Fruit fly (Drosophila melanogaster) whole organism, embryonic: Measurements from ENCODE around the gene CG42258.

Experiments used
- CG10209 ChIP-seq: fragments of 200-800 bp; sonication (Bioruptor generic); optimal IDR thresholded peaks from 3 replicates; lab custom pipeline; 2017; ENCODE audit warnings: missing biosample characterization, mild to moderate bottlenecking, missing genetic modification characterization, missing genetic modification reagents
- CG1024 ChIP-seq: fragments of 200-800 bp; sonication (Bioruptor generic); IDR thresholded peaks from 2 replicates; pipeline ENCODE4 v1.3.6; 2022; ENCODE audit warnings: missing biosample characterization, missing genetic modification characterization
- CG10267 ChIP-seq: fragments of 200-800 bp; sonication (Bioruptor generic); optimal IDR thresholded peaks from 2 replicates; lab custom pipeline; 2018; ENCODE audit warnings: missing biosample characterization, mild to moderate bottlenecking, missing genetic modification characterization, moderate library complexity
- CG10274 ChIP-seq: fragments of 200-800 bp; sonication (Bioruptor generic); optimal IDR thresholded peaks from 3 replicates; lab custom pipeline; 2017; ENCODE audit warnings: missing biosample characterization, mild to moderate bottlenecking, missing genetic modification characterization
- CG1233 ChIP-seq: fragments of 200-800 bp; sonication (Bioruptor generic); optimal IDR thresholded peaks from 4 replicates; lab custom pipeline; 2018; ENCODE audit warnings: missing biosample characterization, mild to moderate bottlenecking, missing genetic modification characterization
- CG12942 ChIP-seq: fragments of 200-800 bp; sonication (Bioruptor generic); optimal IDR thresholded peaks from 3 replicates; lab custom pipeline; 2016; ENCODE audit warnings: missing biosample characterization, missing genetic modification characterization
- CG13123 ChIP-seq: fragments of 200-800 bp; sonication (Bioruptor generic); optimal IDR thresholded peaks from 2 replicates; lab custom pipeline; 2016; ENCODE audit warnings: missing biosample characterization, missing genetic modification characterization
- CG14014 ChIP-seq: fragments of 200-800 bp; sonication (Bioruptor generic); IDR thresholded peaks from 2 replicates; pipeline ENCODE4 v1.3.6; 2022; ENCODE audit warnings: missing biosample characterization, missing genetic modification characterization
- CG14667 ChIP-seq: fragments of 200-800 bp; sonication (Bioruptor generic); IDR thresholded peaks from 2 replicates; pipeline ENCODE4 v1.3.6; 2022; ENCODE audit warnings: missing biosample characterization, missing genetic modification characterization
- CG1529 ChIP-seq: fragments of 200-800 bp; sonication (Bioruptor generic); optimal IDR thresholded peaks from 3 replicates; lab custom pipeline; 2018; ENCODE audit warnings: missing biosample characterization, missing genetic modification characterization
- CG15601 ChIP-seq: fragments of 200-800 bp; sonication (Bioruptor generic); optimal IDR thresholded peaks from 3 replicates; lab custom pipeline; 2019; ENCODE audit warnings: missing biosample characterization, mild to moderate bottlenecking, missing genetic modification characterization, moderate library complexity
- CG1647 ChIP-seq: fragments of 200-800 bp; sonication (Bioruptor generic); optimal IDR thresholded peaks from 3 replicates; lab custom pipeline; 2016; ENCODE audit warnings: missing biosample characterization, missing genetic modification characterization
- CG16863 ChIP-seq: fragments of 200-800 bp; sonication (Bioruptor generic); optimal IDR thresholded peaks from 3 replicates; lab custom pipeline; 2016; ENCODE audit warnings: missing biosample characterization, missing genetic modification characterization
- CG17568 ChIP-seq: fragments of 200-800 bp; sonication (Bioruptor generic); optimal IDR thresholded peaks from 2 replicates; lab custom pipeline; 2018; ENCODE audit warnings: missing biosample characterization, mild to moderate bottlenecking, missing genetic modification characterization, moderate library complexity
- CG17912 ChIP-seq: fragments of 200-800 bp; sonication (Bioruptor generic); optimal IDR thresholded peaks from 2 replicates; lab custom pipeline; 2018; ENCODE audit warnings: missing biosample characterization, mild to moderate bottlenecking, missing genetic modification characterization
- CG18619 ChIP-seq: fragments of 200-800 bp; sonication (Bioruptor generic); optimal IDR thresholded peaks from 3 replicates; lab custom pipeline; 2017; ENCODE audit warnings: missing biosample characterization, mild to moderate bottlenecking, missing genetic modification characterization
- CG2678 ChIP-seq: fragments of 200-800 bp; sonication (Bioruptor generic); optimal IDR thresholded peaks from 3 replicates; lab custom pipeline; 2019; ENCODE audit warnings: missing biosample characterization, mild to moderate bottlenecking, missing genetic modification characterization, moderate library complexity
- CG4617 ChIP-seq: fragments of 200-800 bp; sonication (Bioruptor generic); optimal IDR thresholded peaks from 3 replicates; lab custom pipeline; 2016; ENCODE audit warnings: missing biosample characterization, missing genetic modification characterization, borderline replicate concordance
- CG4854 ChIP-seq: fragments of 200-800 bp; sonication (Bioruptor generic); optimal IDR thresholded peaks from 2 replicates; lab custom pipeline; 2016; ENCODE audit warnings: missing biosample characterization, missing genetic modification characterization, inconsistent platforms
- CG5180 ChIP-seq: fragments of 200-800 bp; sonication (Bioruptor generic); optimal IDR thresholded peaks from 3 replicates; lab custom pipeline; 2017; ENCODE audit warnings: missing biosample characterization, missing genetic modification characterization, mild to moderate bottlenecking, moderate library complexity, missing genetic modification reagents
- CG6689 ChIP-seq: fragments of 200-800 bp; sonication (Bioruptor generic); IDR thresholded peaks from 2 replicates; pipeline ENCODE4 v1.3.6; 2022; ENCODE audit warnings: missing biosample characterization, missing genetic modification characterization
- CG8944 ChIP-seq: fragments of 200-800 bp; sonication (Bioruptor generic); optimal IDR thresholded peaks from 3 replicates; lab custom pipeline; 2016; ENCODE audit warnings: missing biosample characterization, missing genetic modification characterization
- CG9817 ChIP-seq: fragments of 200-800 bp; sonication (Bioruptor generic); optimal IDR thresholded peaks from 2 replicates; lab custom pipeline; 2018; ENCODE audit warnings: missing biosample characterization, mild to moderate bottlenecking, missing genetic modification characterization, moderate library complexity
- Chrac-16 ChIP-seq: fragments of 200-800 bp; sonication (Bioruptor generic); optimal IDR thresholded peaks from 3 replicates; lab custom pipeline; 2016; ENCODE audit warnings: missing biosample characterization, missing genetic modification characterization
- CoRest ChIP-seq: fragments of 200-800 bp; sonication (Bioruptor generic); optimal IDR thresholded peaks from 3 replicates; lab custom pipeline; 2018; ENCODE audit warnings: missing biosample characterization, mild to moderate bottlenecking, missing genetic modification characterization, moderate library complexity
- D19B ChIP-seq: fragments of 200-800 bp; sonication (Bioruptor generic); optimal IDR thresholded peaks from 2 replicates; lab custom pipeline; 2017; ENCODE audit warnings: missing biosample characterization, mild to moderate bottlenecking, missing genetic modification characterization
- Dip3 ChIP-seq: fragments of 200-800 bp; sonication (Bioruptor generic); optimal IDR thresholded peaks from 3 replicates; lab custom pipeline; 2016; ENCODE audit warnings: missing biosample characterization, missing genetic modification characterization
- ERR ChIP-seq: fragments of 200-800 bp; sonication (Bioruptor generic); optimal IDR thresholded peaks from 2 replicates; lab custom pipeline; 2016; ENCODE audit warnings: missing biosample characterization, missing genetic modification characterization
- Elba2 ChIP-seq: fragments of 200-800 bp; sonication (Bioruptor generic); optimal IDR thresholded peaks from 3 replicates; lab custom pipeline; 2016; ENCODE audit warnings: missing biosample characterization, missing genetic modification characterization
- Gsc ChIP-seq: fragments of 200-800 bp; sonication (Bioruptor generic); IDR thresholded peaks from 2 replicates; pipeline ENCODE4 v1.3.6; 2022; ENCODE audit warnings: missing biosample characterization, missing genetic modification characterization
- Lpt ChIP-seq: fragments of >200 bp; optimal IDR thresholded peaks from 2 replicates; lab custom pipeline; 2018; ENCODE audit warnings: missing biosample characterization, missing genetic modification characterization
- MBD-R2 ChIP-seq: fragments of 200-800 bp; sonication (Bioruptor generic); IDR thresholded peaks from 2 replicates; pipeline ENCODE4 v1.3.6; 2022; ENCODE audit warnings: missing biosample characterization, missing genetic modification characterization
- Oaz ChIP-seq: fragments of 200-800 bp; sonication (Bioruptor generic); IDR thresholded peaks from 2 replicates; pipeline ENCODE4 v1.3.6; 2022; ENCODE audit warnings: missing biosample characterization, missing genetic modification characterization
- Six4 ChIP-seq: fragments of 200-800 bp; sonication (Bioruptor generic); optimal IDR thresholded peaks from 2 replicates; lab custom pipeline; 2016; ENCODE audit warnings: missing biosample characterization, missing genetic modification characterization
- Ssrp ChIP-seq: fragments of 200-800 bp; sonication (Bioruptor generic); optimal IDR thresholded peaks from 2 replicates; lab custom pipeline; 2018; ENCODE audit warnings: missing biosample characterization, mild to moderate bottlenecking, missing genetic modification characterization, moderate library complexity
- ac ChIP-seq: fragments of 200-800 bp; sonication (Bioruptor generic); optimal IDR thresholded peaks from 3 replicates; lab custom pipeline; 2017; ENCODE audit warnings: missing biosample characterization, mild to moderate bottlenecking, missing genetic modification characterization
- az2 ChIP-seq: fragments of 200-800 bp; sonication (Bioruptor generic); optimal IDR thresholded peaks from 3 replicates; lab custom pipeline; 2016; ENCODE audit warnings: missing biosample characterization, missing genetic modification characterization
- bigmax ChIP-seq: fragments of 200-800 bp; sonication (Bioruptor generic); optimal IDR thresholded peaks from 2 replicates; lab custom pipeline; 2018; ENCODE audit warnings: missing biosample characterization, mild to moderate bottlenecking, missing genetic modification characterization
- dimm ChIP-seq: fragments of 200-800 bp; sonication (Bioruptor generic); IDR thresholded peaks from 2 replicates; pipeline ENCODE4 v1.3.6; 2022; ENCODE audit warnings: missing biosample characterization, missing genetic modification characterization
- esg ChIP-seq: fragments of 200-800 bp; sonication (Bioruptor generic); conservative IDR thresholded peaks from 2 replicates; pipeline ENCODE4 v1.3.6; 2022; ENCODE audit warnings: missing biosample characterization, missing genetic modification characterization
- eve ChIP-seq, 2 experiments: fragments of >200 bp; optimal IDR thresholded peaks; 2 replicates each; lab custom pipeline; 2017; ENCODE audit warnings: missing biosample characterization in 2 of 2, missing genetic modification characterization in 2 of 2
- jumu ChIP-seq: fragments of 200-800 bp; sonication (Bioruptor generic); optimal IDR thresholded peaks from 3 replicates; lab custom pipeline; 2016; ENCODE audit warnings: missing biosample characterization, missing genetic modification characterization
- kay ChIP-seq: fragments of 200-800 bp; sonication (Bioruptor generic); optimal IDR thresholded peaks from 2 replicates; lab custom pipeline; 2016; ENCODE audit warnings: missing biosample characterization, missing genetic modification characterization
- nmo ChIP-seq: fragments of 200-800 bp; sonication (Bioruptor generic); optimal IDR thresholded peaks from 2 replicates; lab custom pipeline; 2018; ENCODE audit warnings: missing biosample characterization, mild to moderate bottlenecking, missing genetic modification characterization, moderate library complexity
- onecut ChIP-seq: fragments of 200-800 bp; sonication (Bioruptor generic); IDR thresholded peaks from 2 replicates; pipeline ENCODE4 v1.3.6; 2022; ENCODE audit warnings: missing biosample characterization, missing genetic modification characterization
- peb ChIP-seq: fragments of 200-800 bp; sonication (Bioruptor generic); IDR thresholded peaks from 2 replicates; pipeline ENCODE4 v1.3.6; 2022; ENCODE audit warnings: missing biosample characterization, missing genetic modification characterization
- phol ChIP-seq: fragments of 200-800 bp; sonication (Bioruptor generic); optimal IDR thresholded peaks from 3 replicates; lab custom pipeline; 2018; ENCODE audit warnings: missing biosample characterization, mild to moderate bottlenecking, missing genetic modification characterization, moderate library complexity
- pzg ChIP-seq: fragments of 200-800 bp; sonication (Bioruptor generic); optimal IDR thresholded peaks from 3 replicates; lab custom pipeline; 2018; ENCODE audit warnings: missing biosample characterization, mild to moderate bottlenecking, missing genetic modification characterization, moderate library complexity
- repo ChIP-seq: fragments of 200-800 bp; sonication (Bioruptor generic); optimal IDR thresholded peaks from 2 replicates; lab custom pipeline; 2016; ENCODE audit warnings: missing biosample characterization, missing genetic modification characterization
- sens ChIP-seq: fragments of 200-800 bp; sonication (Bioruptor generic); peaks from one replicate; lab custom pipeline; 2016; ENCODE audit warnings: missing biosample characterization, missing genetic modification characterization
- vnd ChIP-seq: fragments of 200-800 bp; sonication (Bioruptor generic); IDR thresholded peaks from 3 replicates; pipeline ENCODE4 v1.3.6; 2022; ENCODE audit warnings: missing biosample characterization, missing genetic modification characterization; ENCODE audit not compliant: partially characterized antibody

CG42258 gene

dm6 chrX:12469778-12470177, 6.5 kb downstream of the CG42258 start (continued):
- peak; percentile 20 for TF ChIP-seq CG1529 (GFP tag; lab: Kevin White, UChicago)
- no peak for TF ChIP-seq bigmax (GFP tag; lab: Kevin White, UChicago)
- TF ChIP-seq nmo (GFP tag; lab: Kevin White, UChicago) = peak; percentile 15
- no peak for TF ChIP-seq ERR (GFP tag; lab: Kevin White, UChicago)
- TF ChIP-seq CoRest (tag; lab: Kevin White, UChicago) = peak; percentile 69
- TF ChIP-seq CG1024 (GFP tag; lab: Robert Waterston, UW) = no peak
- 0 out of 2 replicates have a peak, but pooled peaks have one; percentile 13 for TF ChIP-seq Oaz
- TF ChIP-seq onecut = no peak
- TF ChIP-seq CG16863 = no peak
- TF ChIP-seq CG6689 (GFP tag; lab: Robert Waterston, UW) = peak; percentile 12; the same call in 1 of the 2 replicates
- peak; percentile 61 for TF ChIP-seq CG14014 (GFP tag; lab: Robert Waterston, UW)
- no peak for TF ChIP-seq Elba2 (GFP tag; lab: Kevin White, UChicago)
- TF ChIP-seq dimm = no peak
- 0 out of 2 replicates have a peak, but pooled peaks have one; percentile 18 for TF ChIP-seq peb (GFP tag; lab: Robert Waterston, UW)
- TF ChIP-seq CG18619 (GFP tag; lab: Kevin White, UChicago) = peak; percentile 70
- TF ChIP-seq CG12942 (GFP tag; lab: Kevin White, UChicago) = peak; percentile 46
- TF ChIP-seq MBD-R2 (GFP tag; lab: Robert Waterston, UW) = 0 out of 2 replicates have a peak, but pooled peaks have one; percentile 18
- TF ChIP-seq CG4854 (GFP tag; lab: Kevin White, UChicago) = peak; percentile 6
- peak; percentile 68 for TF ChIP-seq sens (GFP tag; lab: Kevin White, UChicago)
- TF ChIP-seq CG1233 (GFP tag; lab: Kevin White, UChicago) = no peak
- peak; percentile 27 for TF ChIP-seq Chrac-16 (GFP tag; lab: Kevin White, UChicago)
- TF ChIP-seq Gsc (GFP tag; lab: Robert Waterston, UW) = no peak
- no peak for TF ChIP-seq CG15601 (tag; lab: Kevin White, UChicago)
- TF ChIP-seq CG10209 (GFP tag; lab: Kevin White, UChicago) = peak; percentile 67
- no peak for TF ChIP-seq CG17912 (GFP tag; lab: Kevin White, UChicago)
- peak; percentile 11 for TF ChIP-seq CG13123 (GFP tag; lab: Kevin White, UChicago)
- TF ChIP-seq Ssrp (tag; lab: Kevin White, UChicago) = peak; percentile 34
- TF ChIP-seq pzg (GFP tag; lab: Kevin White, UChicago) = no peak
- TF ChIP-seq ac (GFP tag; lab: Kevin White, UChicago) = no peak
- TF ChIP-seq vnd (GFP tag; lab: Robert Waterston, UW) = no peak
- TF ChIP-seq CG8944 (GFP tag; lab: Kevin White, UChicago) = no peak
- peak; percentile 38 for TF ChIP-seq CG10267 (tag; lab: Kevin White, UChicago)
- TF ChIP-seq Six4 (GFP tag; lab: Kevin White, UChicago) = peak; percentile 50
- TF ChIP-seq Lpt (GFP tag; lab: Kevin White, UChicago) = no peak
- no peak for TF ChIP-seq CG17568 (GFP tag; lab: Kevin White, UChicago)
- TF ChIP-seq kay (GFP tag; lab: Kevin White, UChicago) = no peak
- TF ChIP-seq CG4617 (GFP tag; lab: Kevin White, UChicago) = no peak
- peak; percentile 58 for TF ChIP-seq esg (GFP tag; lab: Robert Waterston, UW)
- TF ChIP-seq jumu (GFP tag; lab: Kevin White, UChicago) = peak; percentile 54
- TF ChIP-seq CG2678 (tag; lab: Kevin White, UChicago) = peak; percentile 72
- TF ChIP-seq CG5180 (GFP tag; lab: Kevin White, UChicago) = peak; percentile 3
- peak; percentile 42 for TF ChIP-seq az2 (GFP tag; lab: Kevin White, UChicago)
- TF ChIP-seq repo (GFP tag; lab: Kevin White, UChicago) = no peak
- TF ChIP-seq CG1647 (GFP tag; lab: Kevin White, UChicago) = no peak
- peak; percentile 60 for TF ChIP-seq CG9817
- TF ChIP-seq phol = peak; percentile 61
- peak; percentile 54 for TF ChIP-seq D19B (GFP tag; lab: Kevin White, UChicago)
- peak in 1 of 2 experiments; percentile 71 for TF ChIP-seq eve (GFP tag; optimal IDR thresholded peaks at IDR 0.05; lab: Kevin White, UChicago)
- TF ChIP-seq CG10274 (GFP tag; lab: Kevin White, UChicago) = peak; percentile 39
- peak; percentile 37; the same call in 1 of the 2 replicates for TF ChIP-seq CG14667 (GFP tag; lab: Robert Waterston, UW)
- TF ChIP-seq Dip3 = peak; percentile 48
